Worm (Caenorhabditis elegans): ENCODE results near the gene clec-183.
"Not testable (repeated sequence)": the region's sequence is repeated elsewhere in the genome, so short reads cannot be mapped to it uniquely, and the experiment has no call there.

DNA sequence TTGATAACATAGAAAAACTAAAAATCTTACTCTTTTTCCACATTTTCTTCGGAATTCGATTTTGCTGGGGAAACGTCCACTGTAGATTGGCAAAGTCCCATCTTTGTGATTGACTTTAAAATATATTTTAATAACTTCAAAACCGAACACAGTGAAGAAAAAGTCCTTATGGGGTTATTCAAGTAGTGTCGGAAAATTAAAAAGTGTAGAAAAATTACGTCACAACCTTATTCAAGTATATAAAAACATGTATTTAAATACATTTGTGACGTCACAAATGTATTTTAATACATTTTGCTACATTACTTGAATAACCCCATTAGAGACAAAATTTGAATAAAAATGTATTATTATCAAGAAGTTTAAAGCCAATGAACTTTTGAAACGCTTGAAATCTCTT, 15.0 kb upstream of the clec-183 start, which contains the start of gene F49C12.7:
- not testable (repeated sequence) for TF ChIP-seq tab-1 (GFP tag; IDR thresholded peaks at IDR 0.05); cog-1 (tag; optimal IDR thresholded peaks at IDR 0.05); ztf-29 (GFP tag; IDR thresholded peaks at IDR 0.05); flt-1 (GFP tag; IDR thresholded peaks at IDR 0.05); klf-2 (GFP tag; conservative IDR thresholded peaks at IDR 0.05)

Data from whole organism, midembryonic.